Worm (Caenorhabditis elegans) whole organism, young adult: Measurements from ENCODE around the gene polq-1.

Source experiments
- F39B2.1 ChIP-seq: fragments of 200-800 bp; sonication (Bioruptor generic); IDR thresholded peaks from 2 replicates; pipeline ENCODE4 v1.3.6; 2022; ENCODE audit warnings: missing genetic modification reagents, missing genetic modification characterization, missing compliant biosample characterization
- F52B5.7 ChIP-seq: sonication (generic microtip); optimal IDR thresholded peaks from 2 replicates; lab custom pipeline; 2016; ENCODE audit warnings: mild to moderate bottlenecking, missing genetic modification characterization, missing compliant biosample characterization
- F55B11.4 ChIP-seq: sonication (generic microtip); optimal IDR thresholded peaks from 2 replicates; lab custom pipeline; 2016; ENCODE audit warnings: missing compliant biosample characterization, missing genetic modification characterization, borderline replicate concordance; ENCODE audit not compliant: insufficient read depth
- Y53F4B.3 ChIP-seq: fragments of 200-800 bp; sonication (Bioruptor generic); IDR thresholded peaks from 2 replicates; pipeline ENCODE4 v1.3.6; 2022; ENCODE audit warnings: missing genetic modification reagents, missing genetic modification characterization, missing compliant biosample characterization
- Y56A3A.18 ChIP-seq: fragments of 200-800 bp; sonication (Bioruptor generic); IDR thresholded peaks from 2 replicates; pipeline ENCODE4 v1.3.6; 2022; ENCODE audit warnings: missing genetic modification reagents, missing genetic modification characterization, missing compliant biosample characterization
- Y79H2A.3 ChIP-seq: fragments of 200-800 bp; sonication (Bioruptor generic); conservative IDR thresholded peaks from 2 replicates; pipeline ENCODE4 v1.3.6; 2022; ENCODE audit warnings: missing genetic modification reagents, missing genetic modification characterization, missing compliant biosample characterization
- akir-1 ChIP-seq: fragments of 200-800 bp; sonication (Bioruptor generic); optimal IDR thresholded peaks from 2 replicates; lab custom pipeline; 2018; ENCODE audit warnings: mild to moderate bottlenecking, missing genetic modification characterization, moderate library complexity, missing compliant biosample characterization
- aptf-3 ChIP-seq: fragments of 200-800 bp; sonication (Bioruptor generic); IDR thresholded peaks from 2 replicates; pipeline ENCODE4 v1.3.6; 2022; ENCODE audit warnings: missing genetic modification characterization, missing compliant biosample characterization
- attf-5 ChIP-seq: fragments of 200-800 bp; sonication (Bioruptor generic); optimal IDR thresholded peaks from 2 replicates; lab custom pipeline; 2018; ENCODE audit warnings: mild to moderate bottlenecking, missing genetic modification characterization, missing compliant biosample characterization
- cebp-1 ChIP-seq, 2 experiments: fragments of 200-800 bp in 1 of 2; sonication (Bioruptor generic) in 1 of 2; sonication (generic microtip) in 1 of 2; IDR thresholded peaks in 1 of 2; optimal IDR thresholded peaks in 1 of 2; 2 replicates each; pipeline versions ENCODE4 v1.3.6 to Lab custom; 2017 to 2022; ENCODE audit warnings: missing compliant biosample characterization in 2 of 2, missing genetic modification characterization in 2 of 2, mild to moderate bottlenecking in 1 of 2, missing genetic modification reagents in 1 of 2, moderate library complexity in 1 of 2
- ceh-100 ChIP-seq: fragments of 200-800 bp; sonication (Bioruptor generic); IDR thresholded peaks from 2 replicates; pipeline ENCODE4 v1.3.6; 2022; ENCODE audit warnings: missing genetic modification reagents, missing genetic modification characterization, missing compliant biosample characterization
- ceh-58 ChIP-seq: fragments of 200-800 bp; sonication (Bioruptor generic); IDR thresholded peaks from 2 replicates; pipeline ENCODE4 v1.3.6; 2022; ENCODE audit warnings: missing genetic modification characterization, missing compliant biosample characterization
- ceh-91 ChIP-seq: fragments of 200-800 bp; sonication (Bioruptor generic); IDR thresholded peaks from 2 replicates; pipeline ENCODE4 v1.3.6; 2022; ENCODE audit warnings: missing genetic modification reagents, missing genetic modification characterization, missing compliant biosample characterization
- chd-7 ChIP-seq: sonication (generic microtip); optimal IDR thresholded peaks from 2 replicates; lab custom pipeline; 2016; ENCODE audit warnings: mild to moderate bottlenecking, missing genetic modification characterization, moderate library complexity, missing compliant biosample characterization
- die-1 ChIP-seq: sonication (generic microtip); optimal IDR thresholded peaks from 2 replicates; lab custom pipeline; 2016; ENCODE audit warnings: missing genotype, mild to moderate bottlenecking, missing genetic modification characterization, missing compliant biosample characterization
- dox-1 ChIP-seq: fragments of 200-800 bp; sonication (Bioruptor generic); IDR thresholded peaks from 2 replicates; pipeline ENCODE4 v1.3.6; 2022; ENCODE audit warnings: missing genetic modification reagents, missing genetic modification characterization, missing compliant biosample characterization
- dpff-1 ChIP-seq: sonication (generic microtip); optimal IDR thresholded peaks from 2 replicates; lab custom pipeline; 2017; ENCODE audit warnings: mild to moderate bottlenecking, missing genetic modification characterization, missing compliant biosample characterization
- dpl-1 ChIP-seq: fragments of 150-350 bp; optimal IDR thresholded peaks from 2 replicates; lab custom pipeline; 2014; ENCODE audit warnings: missing biosample characterization, missing genetic modification reagents, missing genetic modification characterization
- efl-1 ChIP-seq: fragments of 150-350 bp; optimal IDR thresholded peaks from 2 replicates; lab custom pipeline; 2014; ENCODE audit warnings: missing biosample characterization, missing genetic modification reagents, missing genetic modification characterization
- egl-18 ChIP-seq: fragments of 200-800 bp; sonication (Bioruptor generic); IDR thresholded peaks from 2 replicates; pipeline ENCODE4 v1.3.6; 2022; ENCODE audit warnings: missing genetic modification reagents, missing genetic modification characterization, missing compliant biosample characterization
- ekl-4 ChIP-seq: fragments of 200-800 bp; sonication (Bioruptor generic); IDR thresholded peaks from 2 replicates; pipeline ENCODE4 v1.3.6; 2022; ENCODE audit warnings: missing genetic modification reagents, missing genetic modification characterization, missing compliant biosample characterization
- hmg-1.2 ChIP-seq: fragments of 200-800 bp; sonication (Bioruptor generic); IDR thresholded peaks from 2 replicates; pipeline ENCODE4 v1.3.6; 2022; ENCODE audit warnings: missing genetic modification reagents, missing genetic modification characterization, missing compliant biosample characterization
- lag-1 ChIP-seq: fragments of 200-800 bp; sonication (Bioruptor generic); IDR thresholded peaks from 2 replicates; pipeline ENCODE4 v1.3.6; 2022; ENCODE audit warnings: missing genetic modification reagents, missing genetic modification characterization, missing compliant biosample characterization
- let-526 ChIP-seq: fragments of 200-800 bp; sonication (Bioruptor generic); IDR thresholded peaks from 2 replicates; pipeline ENCODE4 v1.3.6; 2022; ENCODE audit warnings: missing genetic modification reagents, missing genetic modification characterization, missing compliant biosample characterization
- let-607 ChIP-seq, 2 experiments: fragments of 200-800 bp in 1 of 2; sonication (Bioruptor generic) in 1 of 2; sonication (generic microtip) in 1 of 2; optimal IDR thresholded peaks; 2 replicates each; lab custom pipeline; 2016 to 2018; ENCODE audit warnings: mild to moderate bottlenecking in 2 of 2, missing compliant biosample characterization in 2 of 2, missing genetic modification characterization in 2 of 2, moderate library complexity in 2 of 2, missing genotype in 1 of 2
- lin-35 ChIP-seq, 3 experiments: fragments of 150-350 bp in 2 of 3; sonication (generic microtip) in 1 of 3; optimal IDR thresholded peaks; 2 replicates each; lab custom pipeline; 2014 to 2018; ENCODE audit warnings: missing biosample characterization in 3 of 3, missing genetic modification characterization in 3 of 3, missing genetic modification reagents in 3 of 3
- lin-40 ChIP-seq: sonication (generic microtip); optimal IDR thresholded peaks from 2 replicates; lab custom pipeline; 2016; ENCODE audit warnings: missing genetic modification characterization, mild to moderate bottlenecking, missing compliant biosample characterization, missing genotype, missing genetic modification reagents
- lin-54 ChIP-seq: fragments of 200-800 bp; sonication (Bioruptor generic); optimal IDR thresholded peaks from 2 replicates; lab custom pipeline; 2018; ENCODE audit warnings: mild to moderate bottlenecking, missing genetic modification characterization, missing compliant biosample characterization
- lir-1 ChIP-seq: fragments of 200-800 bp; sonication (Bioruptor generic); conservative IDR thresholded peaks from 2 replicates; pipeline ENCODE4 v1.3.6; 2022; ENCODE audit warnings: missing genetic modification reagents, missing genetic modification characterization, missing compliant biosample characterization
- lsl-1 ChIP-seq: fragments of 200-800 bp; sonication (Bioruptor generic); optimal IDR thresholded peaks from 2 replicates; lab custom pipeline; 2018; ENCODE audit warnings: mild to moderate bottlenecking, missing genetic modification characterization, moderate library complexity, missing compliant biosample characterization
- madf-10 ChIP-seq: sonication (generic microtip); optimal IDR thresholded peaks from 2 replicates; lab custom pipeline; 2016; ENCODE audit warnings: mild to moderate bottlenecking, missing genetic modification characterization, missing compliant biosample characterization
- madf-6 ChIP-seq: fragments of 200-800 bp; sonication (Bioruptor generic); IDR thresholded peaks from 2 replicates; pipeline ENCODE4 v1.3.6; 2022; ENCODE audit warnings: missing genetic modification reagents, missing genetic modification characterization, missing compliant biosample characterization
- madf-8 ChIP-seq: fragments of 200-800 bp; sonication (Bioruptor generic); conservative IDR thresholded peaks from 2 replicates; pipeline ENCODE4 v1.3.6; 2022; ENCODE audit warnings: missing genetic modification reagents, missing genetic modification characterization, missing compliant biosample characterization
- mes-4 ChIP-seq: sonication (generic microtip); optimal IDR thresholded peaks from 2 replicates; lab custom pipeline; 2016; ENCODE audit warnings: missing genotype, missing genetic modification characterization, missing compliant biosample characterization
- nhr-27 ChIP-seq: fragments of 200-800 bp; sonication (Bioruptor generic); optimal IDR thresholded peaks from 2 replicates; lab custom pipeline; 2018; ENCODE audit warnings: mild to moderate bottlenecking, missing genetic modification characterization, moderate library complexity, missing compliant biosample characterization
- nhr-80 ChIP-seq: sonication (generic microtip); optimal IDR thresholded peaks from 2 replicates; lab custom pipeline; 2016; ENCODE audit warnings: missing genetic modification characterization, missing compliant biosample characterization
- pbrm-1 ChIP-seq: fragments of 200-800 bp; sonication (Bioruptor generic); IDR thresholded peaks from 2 replicates; pipeline ENCODE4 v1.3.6; 2022; ENCODE audit warnings: missing genetic modification reagents, missing genetic modification characterization, missing compliant biosample characterization
- snpc-4 ChIP-seq, 5 experiments: fragments of 150-350 bp in 1 of 5; sonication (generic microtip) in 4 of 5; optimal IDR thresholded peaks; 2 replicates each; lab custom pipeline; 2014 to 2018; ENCODE audit warnings: missing genetic modification characterization in 5 of 5, missing biosample characterization in 3 of 5, antibody characterized with exemption in 2 of 5, mild to moderate bottlenecking in 2 of 5, missing compliant biosample characterization in 2 of 5, missing genotype in 2 of 5, moderate library complexity in 2 of 5, missing genetic modification reagents in 1 of 5
- somi-1 ChIP-seq: fragments of 200-800 bp; sonication (Bioruptor generic); optimal IDR thresholded peaks from 2 replicates; lab custom pipeline; 2018; ENCODE audit warnings: mild to moderate bottlenecking, missing genetic modification characterization, missing compliant biosample characterization
- tbp1 ChIP-seq: fragments of 200-800 bp; sonication (Bioruptor generic); optimal IDR thresholded peaks from 2 replicates; lab custom pipeline; 2018; ENCODE audit warnings: mild to moderate bottlenecking, missing genetic modification characterization, missing compliant biosample characterization
- tlf-1 ChIP-seq: fragments of 200-800 bp; sonication (Bioruptor generic); optimal IDR thresholded peaks from 2 replicates; lab custom pipeline; 2018; ENCODE audit warnings: mild to moderate bottlenecking, missing genetic modification characterization, missing compliant biosample characterization
- unc-130 ChIP-seq: sonication (generic microtip); optimal IDR thresholded peaks from 2 replicates; lab custom pipeline; 2016; ENCODE audit warnings: missing genetic modification reagents, missing genetic modification characterization, missing compliant biosample characterization
- xnd-1 ChIP-seq: sonication (generic microtip); optimal IDR thresholded peaks from 2 replicates; lab custom pipeline; 2016; ENCODE audit warnings: missing genotype, missing genetic modification reagents, missing genetic modification characterization, missing compliant biosample characterization
- zfh-2 ChIP-seq: fragments of 200-800 bp; sonication (Bioruptor generic); conservative IDR thresholded peaks from 2 replicates; pipeline ENCODE4 v1.3.6; 2022; ENCODE audit warnings: missing genetic modification reagents, missing genetic modification characterization, missing compliant biosample characterization
- zim-3 ChIP-seq: sonication (generic microtip); optimal IDR thresholded peaks from 2 replicates; lab custom pipeline; 2017; ENCODE audit warnings: mild to moderate bottlenecking, missing genetic modification characterization, moderate library complexity, missing compliant biosample characterization
- ztf-18 ChIP-seq: sonication (generic microtip); optimal IDR thresholded peaks from 2 replicates; lab custom pipeline; 2016; ENCODE audit warnings: missing genotype, mild to moderate bottlenecking, missing genetic modification characterization, missing compliant biosample characterization

The polq-1 gene

ce11 chrIII:5802971-5803370 is at the start of gene polq-1, which contains the start of gene him-10:
Gene polq-1 (minus strand): TSS chrIII:5803160.
Gene him-10 (plus strand): TSS chrIII:5803260.
- TF ChIP-seq nhr-80 (tag; lab: Kevin White, UChicago) (no peak), madf-10 (tag; lab: Kevin White, UChicago) (no peak), mes-4 (tag; lab: Kevin White, UChicago) (no peak), lin-54 (GFP tag; lab: Kevin White, UChicago) (peak; percentile 54), dpl-1 (peak; percentile 59), die-1 (no peak), attf-5 (GFP tag; lab: Kevin White, UChicago) (peak; percentile 11), madf-6 (GFP tag; lab: Robert Waterston, UW) (peak; percentile 38; the same call in 1 of the 2 replicates), efl-1 (GFP tag; lab: Kevin White, UChicago) (peak; percentile 81), lsl-1 (peak; percentile 50), madf-8 (GFP tag; lab: Robert Waterston, UW) (peak; percentile 36; the same call in 1 of the 2 replicates), ztf-18 (tag; lab: Kevin White, UChicago) (no peak), unc-130 (peak; percentile 40), pbrm-1 (GFP tag; lab: Robert Waterston, UW) (no peak), dox-1 (GFP tag; lab: Robert Waterston, UW) (peak; percentile 56), lir-1 (GFP tag; lab: Robert Waterston, UW) (no peak)

- TF ChIP-seq ceh-100 (GFP tag; lab: Robert Waterston, UW) (no peak), F39B2.1 (GFP tag; lab: Robert Waterston, UW) (no peak), Y56A3A.18 (GFP tag; lab: Robert Waterston, UW) (no peak), tlf-1 (no peak), let-607 (tag; optimal IDR thresholded peaks at IDR 0.05; lab: Kevin White, UChicago) (no peak), let-526 (GFP tag; lab: Robert Waterston, UW) (no peak), Y79H2A.3 (GFP tag; lab: Robert Waterston, UW) (no peak), akir-1 (no peak), ekl-4 (no peak), aptf-3 (GFP tag; lab: Robert Waterston, UW) (no peak), dpff-1 (tag; lab: Kevin White, UChicago) (no peak), zim-3 (tag; lab: Kevin White, UChicago) (no peak), F55B11.4 (tag; lab: Kevin White, UChicago) (no peak), somi-1 (GFP tag; lab: Kevin White, UChicago) (no peak), ceh-91 (GFP tag; lab: Robert Waterston, UW) (no peak), tbp1 (GFP tag; lab: Kevin White, UChicago) (no peak), egl-18 (no peak), lsl-1 (no peak)
Measured at ce11 chrIII:5846412-5846811, 43.5 kb upstream of the polq-1 start.

ce11 chrIII:5845483-5845882 is 42.5 kb upstream of the polq-1 start:
- no peak for TF ChIP-seq snpc-4 (GFP tag; optimal IDR thresholded peaks at IDR 0.05; lab: Kevin White, UChicago)
- TF ChIP-seq snpc-4 (tag; optimal IDR thresholded peaks at IDR 0.05; lab: Kevin White, UChicago), result peak in 1 of 4 experiments; percentile 16
- no peak for TF ChIP-seq F52B5.7
- peak in 1 of 3 experiments; percentile 63 for TF ChIP-seq lin-35 (GFP tag; optimal IDR thresholded peaks at IDR 0.05; lab: Kevin White, UChicago)
- no peak for TF ChIP-seq xnd-1 (tag; lab: Kevin White, UChicago)
- TF ChIP-seq zim-3 (tag; lab: Kevin White, UChicago), result no peak
- no peak for TF ChIP-seq nhr-27 (tag; lab: Kevin White, UChicago)
- peak; percentile 59 for TF ChIP-seq lin-40 (tag; lab: Kevin White, UChicago)
- no peak for TF ChIP-seq cebp-1 (GFP tag; IDR thresholded peaks at IDR 0.05; lab: Robert Waterston, UW)
- TF ChIP-seq cebp-1 (tag; optimal IDR thresholded peaks at IDR 0.05; lab: Kevin White, UChicago), result peak; percentile 59
- TF ChIP-seq ceh-58 (GFP tag; lab: Robert Waterston, UW), result no peak
- TF ChIP-seq somi-1 (GFP tag; lab: Kevin White, UChicago), result peak; percentile 19
- no peak for TF ChIP-seq lag-1 (GFP tag; lab: Robert Waterston, UW)
- TF ChIP-seq chd-7 (tag; lab: Kevin White, UChicago), result no peak
- peak; percentile 72 for TF ChIP-seq zfh-2 (GFP tag; lab: Robert Waterston, UW)
- TF ChIP-seq Y53F4B.3, result no peak
- peak; percentile 45; the same call in 1 of the 2 replicates for TF ChIP-seq hmg-1.2 (GFP tag; lab: Robert Waterston, UW)
